Worm (Caenorhabditis elegans) whole organism, mixed stage, embryonic: ENCODE results near the gene clec-266.

Source experiments
- blmp-1 ChIP-seq: fragments of 150-350 bp; optimal IDR thresholded peaks from 2 replicates; lab custom pipeline; 2014; ENCODE audit warnings: missing biosample characterization, missing genetic modification characterization
- ceh-43 ChIP-seq: fragments of 200-800 bp; sonication (Bioruptor generic); optimal IDR thresholded peaks from 2 replicates; lab custom pipeline; 2018; ENCODE audit warnings: mild to moderate bottlenecking, missing genetic modification characterization, moderate library complexity, missing compliant biosample characterization
- ceh-83 ChIP-seq: fragments of 200-800 bp; sonication (Bioruptor generic); optimal IDR thresholded peaks from 2 replicates; lab custom pipeline; 2018; ENCODE audit warnings: mild to moderate bottlenecking, missing genetic modification characterization, missing compliant biosample characterization
- ces-1 ChIP-seq: fragments of 150-350 bp; optimal IDR thresholded peaks from 2 replicates; lab custom pipeline; 2014; ENCODE audit warnings: missing biosample characterization, missing genetic modification reagents, missing genetic modification characterization
- cnd-1 ChIP-seq: fragments of 200-800 bp; sonication (Bioruptor generic); optimal IDR thresholded peaks from 2 replicates; lab custom pipeline; 2018; ENCODE audit warnings: mild to moderate bottlenecking, missing genetic modification characterization, missing compliant biosample characterization
- elt-1 ChIP-seq: sonication (generic microtip); optimal IDR thresholded peaks from 2 replicates; lab custom pipeline; 2017; ENCODE audit warnings: missing genetic modification characterization, mild to moderate bottlenecking, missing compliant biosample characterization, antibody characterized with exemption, moderate library complexity, borderline replicate concordance; ENCODE audit not compliant: insufficient read depth
- elt-3 ChIP-seq: fragments of 150-350 bp; optimal IDR thresholded peaks from 2 replicates; lab custom pipeline; 2014; ENCODE audit warnings: missing biosample characterization, missing genetic modification characterization
- ham-2 ChIP-seq: fragments of 200-800 bp; sonication (Bioruptor generic); optimal IDR thresholded peaks from 2 replicates; lab custom pipeline; 2018; ENCODE audit warnings: mild to moderate bottlenecking, missing genetic modification characterization, missing compliant biosample characterization
- hlh-1 ChIP-seq: fragments of 150-350 bp; optimal IDR thresholded peaks from 2 replicates; lab custom pipeline; 2014; ENCODE audit warnings: missing biosample characterization, missing genetic modification reagents, missing genetic modification characterization
- lin-32 ChIP-seq: fragments of 200-800 bp; sonication (Bioruptor generic); optimal IDR thresholded peaks from 2 replicates; lab custom pipeline; 2018; ENCODE audit warnings: mild to moderate bottlenecking, missing genetic modification characterization, missing compliant biosample characterization
- lsy-2 ChIP-seq: fragments of 150-350 bp; optimal IDR thresholded peaks from 2 replicates; lab custom pipeline; 2014; ENCODE audit warnings: missing biosample characterization, missing genetic modification characterization
- mep-1 ChIP-seq: fragments of 150-350 bp; optimal IDR thresholded peaks from 2 replicates; lab custom pipeline; 2017; ENCODE audit warnings: missing biosample characterization, missing genetic modification reagents, missing genetic modification characterization, inconsistent platforms
- mls-2 ChIP-seq: sonication (generic microtip); optimal IDR thresholded peaks from 2 replicates; lab custom pipeline; 2016; ENCODE audit warnings: mild to moderate bottlenecking, missing genetic modification characterization, moderate library complexity, missing compliant biosample characterization
- nhr-2 ChIP-seq: fragments of 150-350 bp; optimal IDR thresholded peaks from 2 replicates; lab custom pipeline; 2014; ENCODE audit warnings: missing biosample characterization, missing genetic modification characterization
- nhr-237 ChIP-seq: fragments of 150-350 bp; optimal IDR thresholded peaks from 2 replicates; lab custom pipeline; 2014; ENCODE audit warnings: missing biosample characterization, missing genetic modification characterization
- nhr-28 ChIP-seq: fragments of 150-350 bp; optimal IDR thresholded peaks from 2 replicates; lab custom pipeline; 2014; ENCODE audit warnings: missing biosample characterization, missing genetic modification characterization
- pha-4 ChIP-seq: fragments of 150-350 bp; optimal IDR thresholded peaks from 2 replicates; lab custom pipeline; 2018; ENCODE audit warnings: missing biosample characterization, missing genetic modification reagents, missing genetic modification characterization
- sem-2 ChIP-seq: fragments of 200-800 bp; sonication (Bioruptor generic); optimal IDR thresholded peaks from 2 replicates; lab custom pipeline; 2018; ENCODE audit warnings: mild to moderate bottlenecking, missing genetic modification characterization, missing compliant biosample characterization
- snpc-4 ChIP-seq: fragments of 150-350 bp; optimal IDR thresholded peaks from 2 replicates; lab custom pipeline; 2014; ENCODE audit warnings: missing biosample characterization, missing genetic modification characterization
- sptf-1 ChIP-seq: sonication (generic microtip); optimal IDR thresholded peaks from 2 replicates; lab custom pipeline; 2017; ENCODE audit warnings: mild to moderate bottlenecking, missing genetic modification characterization, moderate library complexity, missing compliant biosample characterization
- tbx-8 ChIP-seq: fragments of 200-800 bp; sonication (Bioruptor generic); optimal IDR thresholded peaks from 2 replicates; lab custom pipeline; 2018; ENCODE audit warnings: mild to moderate bottlenecking, missing genetic modification characterization, moderate library complexity, missing compliant biosample characterization
- unc-120 ChIP-seq: sonication (generic microtip); optimal IDR thresholded peaks from 2 replicates; lab custom pipeline; 2017; ENCODE audit warnings: missing genetic modification characterization, missing compliant biosample characterization; ENCODE audit not compliant: poor library complexity, severe bottlenecking
- unc-39 ChIP-seq: fragments of 150-350 bp; optimal IDR thresholded peaks from 2 replicates; lab custom pipeline; 2014; ENCODE audit warnings: missing biosample characterization, missing genetic modification characterization
- unc-62 ChIP-seq: fragments of 150-350 bp; optimal IDR thresholded peaks from 2 replicates; lab custom pipeline; 2014; ENCODE audit warnings: missing biosample characterization, missing genetic modification reagents, missing genetic modification characterization
- zip-8 ChIP-seq: fragments of 150-350 bp; optimal IDR thresholded peaks from 2 replicates; lab custom pipeline; 2014; ENCODE audit warnings: missing biosample characterization, missing genetic modification characterization
- ztf-11 ChIP-seq: fragments of 150-350 bp; optimal IDR thresholded peaks from 2 replicates; lab custom pipeline; 2014; ENCODE audit warnings: missing biosample characterization, missing genetic modification characterization

The clec-266 gene

DNA sequence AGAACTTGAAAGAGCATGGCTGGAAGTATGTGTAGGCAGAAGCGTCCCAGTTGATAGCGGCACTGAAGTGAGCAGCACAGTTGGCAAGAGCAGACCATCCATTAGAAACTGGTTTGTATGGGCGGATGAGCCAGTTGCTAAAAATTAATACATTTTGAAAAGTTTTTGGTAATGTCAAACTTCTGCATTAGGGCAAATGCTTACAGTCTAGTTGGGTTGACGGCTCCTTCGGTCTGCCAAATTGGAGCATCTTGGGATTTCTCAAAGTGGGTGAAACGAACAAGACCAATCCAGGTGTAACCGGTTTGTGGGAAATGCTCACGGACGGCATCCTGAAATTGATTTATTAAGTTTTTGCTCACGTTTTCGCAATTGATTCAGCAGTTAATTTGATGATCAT is 5.1 kb downstream of the clec-266 start:
- TF ChIP-seq nhr-237 (no peak), mls-2 (tag; lab: Kevin White, UChicago) (peak; percentile 2), unc-62 (GFP tag; lab: Kevin White, UChicago) (no peak), ceh-83 (GFP tag; lab: Kevin White, UChicago) (no peak), lsy-2 (no peak), pha-4 (tag; lab: Kevin White, UChicago) (no peak)
- TF ChIP-seq, all 35 proteins: peak for 1

DNA sequence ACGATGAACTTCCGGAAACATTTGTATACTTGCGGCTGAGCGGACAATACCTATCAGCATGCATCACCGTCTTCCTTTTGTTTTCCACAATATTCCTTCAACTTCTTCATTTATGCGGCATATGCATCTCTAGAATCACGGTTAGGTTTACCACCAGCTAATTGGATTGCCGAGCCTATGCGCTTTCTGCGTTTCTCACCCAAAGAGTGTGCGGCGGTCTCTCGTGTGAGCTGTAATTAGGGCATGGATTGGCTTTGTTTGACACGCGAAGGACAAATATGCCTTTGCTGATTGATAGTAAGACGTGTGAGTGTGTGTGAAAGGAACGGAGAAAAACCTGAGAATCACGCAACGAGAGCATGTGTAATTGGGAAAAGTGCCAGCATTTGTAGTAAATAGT is 9.2 kb downstream of the clec-266 start:
- TF ChIP-seq ces-1 (GFP tag; lab: Kevin White, UChicago) = peak; percentile 84
- no peak for TF ChIP-seq nhr-2 (tag; lab: Kevin White, UChicago)
- TF ChIP-seq zip-8 = no peak
- TF ChIP-seq lin-32 (GFP tag; lab: Kevin White, UChicago) = no peak
- TF ChIP-seq sptf-1 = no peak
- TF ChIP-seq mep-1 (tag; lab: Kevin White, UChicago) = no peak

DNA sequence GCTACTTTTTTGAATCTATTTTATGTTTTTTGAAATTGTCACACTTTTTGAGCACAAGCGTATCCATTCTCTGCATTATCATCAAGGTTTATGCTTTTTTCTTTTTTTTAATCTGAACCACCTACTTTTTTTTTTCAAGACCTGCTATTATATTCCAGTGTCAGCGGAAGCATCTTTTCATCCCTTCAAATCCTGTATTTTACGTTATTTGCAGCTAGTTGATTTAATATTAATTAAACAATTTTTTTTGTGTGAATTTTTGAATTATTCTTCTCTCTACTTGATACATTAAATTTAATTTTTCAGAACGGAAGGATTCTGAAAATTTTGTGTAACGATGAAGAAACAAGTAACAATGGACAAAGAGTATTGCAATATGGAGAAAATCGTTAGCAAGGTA is 13.0 kb downstream of the clec-266 start, which contains the start of gene C25B8.8:
Gene C25B8.8, plus strand, starts transcription at position 301 of the 400 bp plus-strand sequence.
- TF ChIP-seq lsy-2 (no peak), hlh-1 (tag; lab: Kevin White, UChicago) (no peak), mls-2 (tag; lab: Kevin White, UChicago) (no peak), ztf-11 (tag; lab: Kevin White, UChicago) (no peak), sptf-1 (no peak), blmp-1 (tag; lab: Kevin White, UChicago) (no peak)

DNA sequence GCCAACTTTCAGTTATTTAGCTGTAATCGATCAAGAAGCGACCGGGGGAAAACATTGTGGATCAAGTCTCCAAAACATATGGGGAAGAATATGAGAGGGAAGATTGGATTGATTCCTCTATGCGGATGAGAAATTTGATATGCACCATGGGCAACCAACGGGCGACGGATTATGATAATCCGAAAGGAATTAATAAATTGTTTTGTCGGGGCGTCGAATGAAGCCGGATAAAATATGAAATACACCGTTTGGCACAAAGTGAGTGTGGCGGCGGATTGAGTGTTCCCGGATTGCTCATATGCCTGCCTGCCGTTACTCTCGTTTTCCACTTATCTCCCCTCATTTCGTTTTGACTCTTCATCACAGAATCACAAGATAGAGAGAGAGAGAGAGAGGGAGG is 13.5 kb downstream of the clec-266 start:
- TF ChIP-seq snpc-4 (tag; lab: Kevin White, UChicago) (no peak), unc-62 (GFP tag; lab: Kevin White, UChicago) (no peak), unc-39 (tag; lab: Kevin White, UChicago) (no peak), ham-2 (GFP tag; lab: Kevin White, UChicago) (no peak), sem-2 (GFP tag; lab: Kevin White, UChicago) (no peak), sptf-1 (no peak)
- TF ChIP-seq, all 35 proteins: peak for 0

DNA sequence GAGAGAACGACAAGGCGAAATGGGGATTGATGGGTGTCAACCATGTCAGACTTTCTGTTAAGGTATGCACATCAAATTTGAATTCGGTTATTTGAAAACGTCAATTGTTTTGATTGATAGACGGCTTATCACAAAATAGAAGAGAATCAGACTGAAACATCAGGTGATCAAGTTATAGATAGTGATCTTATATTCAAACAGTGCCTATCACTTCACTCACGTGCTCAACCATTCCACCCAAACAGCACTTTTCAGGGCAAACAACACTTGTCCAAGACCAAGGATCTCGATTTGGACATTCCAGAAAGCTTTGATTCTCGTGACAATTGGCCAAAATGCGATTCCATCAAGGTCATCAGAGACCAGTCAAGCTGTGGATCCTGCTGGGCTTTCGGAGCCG is 15.1 kb downstream of the clec-266 start:
- TF ChIP-seq mep-1 (tag; lab: Kevin White, UChicago) = no peak
- TF ChIP-seq unc-120 (tag; lab: Kevin White, UChicago) = no peak
- TF ChIP-seq, all 35 proteins: peak for 0

DNA sequence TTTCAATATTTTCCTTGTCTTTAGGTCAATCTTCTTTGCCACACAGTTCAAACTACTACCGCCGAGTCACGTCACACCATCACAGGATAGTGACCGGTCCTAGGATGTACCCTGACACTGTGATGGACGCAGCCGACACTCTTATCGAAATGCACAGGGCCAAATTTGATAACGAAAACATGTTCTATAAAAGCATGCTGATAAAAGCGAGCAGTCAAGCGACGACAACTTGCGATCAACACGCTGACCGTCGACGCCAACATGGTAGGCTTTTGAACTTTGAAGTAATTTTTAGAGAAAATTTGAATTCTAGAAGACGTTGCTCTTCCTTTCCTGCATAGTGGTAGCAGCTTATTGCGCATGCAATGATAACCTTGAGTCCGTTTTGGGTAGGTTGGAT is 15.7 kb downstream of the clec-266 start, which contains the start of gene cpr-6:
Gene cpr-6, plus strand, starts transcription at position 217 of the 400 bp plus-strand sequence.
- TF ChIP-seq nhr-28 (tag; lab: Kevin White, UChicago) (no peak), ces-1 (GFP tag; lab: Kevin White, UChicago) (no peak), tbx-8 (GFP tag; lab: Kevin White, UChicago) (no peak), ham-2 (GFP tag; lab: Kevin White, UChicago) (no peak), lin-32 (GFP tag; lab: Kevin White, UChicago) (no peak), lsy-2 (no peak), blmp-1 (tag; lab: Kevin White, UChicago) (no peak), mls-2 (tag; lab: Kevin White, UChicago) (no peak)
- TF ChIP-seq, all 35 proteins: peak for 0

DNA sequence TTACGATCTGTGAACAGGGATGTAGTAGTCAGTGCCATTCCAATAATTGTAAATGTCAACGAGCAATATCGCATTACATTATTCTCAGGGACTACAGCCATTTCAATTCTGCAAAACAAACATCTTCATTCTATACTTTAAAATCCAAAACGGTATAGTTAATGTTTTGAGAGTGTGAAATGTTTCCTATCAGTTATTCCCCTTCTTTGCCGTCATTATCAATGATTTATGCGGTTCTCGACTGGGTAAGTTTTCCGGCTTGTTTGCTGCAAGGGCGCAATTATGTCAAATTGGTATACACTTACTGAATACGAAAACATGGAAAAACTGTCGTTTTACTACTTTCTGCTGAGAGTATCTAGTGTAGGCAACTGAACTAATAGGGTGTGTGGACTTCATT is 19.6 kb downstream of the clec-266 start, which contains the start of gene F23G4.1:
Gene F23G4.1, minus strand, starts transcription at position 101 of the 400 bp plus-strand sequence.
- TF ChIP-seq ceh-83 (GFP tag; lab: Kevin White, UChicago) = no peak
- no peak for TF ChIP-seq cnd-1
- no peak for TF ChIP-seq nhr-28 (tag; lab: Kevin White, UChicago)
- no peak for TF ChIP-seq elt-1 (tag; lab: Kevin White, UChicago)
- no peak for TF ChIP-seq ceh-43 (GFP tag; lab: Kevin White, UChicago)
- TF ChIP-seq elt-3 = no peak
- no peak for TF ChIP-seq unc-120 (tag; lab: Kevin White, UChicago)
- no peak for TF ChIP-seq unc-39 (tag; lab: Kevin White, UChicago)
